Worm (Caenorhabditis elegans) whole organism, L4 larva: ENCODE results near the gene fbxl-3.
A peak's percentile ranks its signal among the peaks of the same experiment; 100 is the strongest.

Experiments
- D1046.2 ChIP-seq: fragments of 200-800 bp; sonication (Bioruptor generic); IDR thresholded peaks from 2 replicates; pipeline ENCODE4 v1.3.6; 2022; ENCODE audit warnings: missing genetic modification characterization, missing compliant biosample characterization
- F44E2.7 ChIP-seq: fragments of 200-800 bp; sonication (Bioruptor generic); IDR thresholded peaks from 2 replicates; pipeline ENCODE4 v2.1.2; 2022; ENCODE audit warnings: missing genetic modification characterization, missing compliant biosample characterization
- R02D3.7 ChIP-seq: fragments of 150-350 bp; sonication (generic microtip); optimal IDR thresholded peaks from 3 replicates; lab custom pipeline; 2014; ENCODE audit warnings: missing biosample characterization, missing genetic modification characterization
- T20F7.1 ChIP-seq: fragments of 200-800 bp; sonication (Bioruptor generic); optimal IDR thresholded peaks from 2 replicates; lab custom pipeline; 2018; ENCODE audit warnings: mild to moderate bottlenecking, missing genetic modification characterization, missing compliant biosample characterization
- Y105C5A.15 ChIP-seq: fragments of 200-800 bp; sonication (Bioruptor generic); IDR thresholded peaks from 2 replicates; pipeline ENCODE4 v1.3.6; 2022; ENCODE audit warnings: missing genetic modification characterization, missing compliant biosample characterization
- Y48G9A.11 ChIP-seq: fragments of 200-800 bp; sonication (Bioruptor generic); IDR thresholded peaks from 2 replicates; pipeline ENCODE4 v1.3.6; 2022; ENCODE audit warnings: missing genetic modification reagents, missing genetic modification characterization, missing compliant biosample characterization
- Y75B8A.6 ChIP-seq: fragments of 200-800 bp; sonication (Bioruptor generic); IDR thresholded peaks from 2 replicates; pipeline ENCODE4 v1.3.6; 2022; ENCODE audit warnings: missing genetic modification reagents, missing genetic modification characterization, missing compliant biosample characterization
- ZK337.2 ChIP-seq: fragments of 200-800 bp; sonication (Bioruptor generic); IDR thresholded peaks from 2 replicates; pipeline ENCODE4 v1.3.6; 2022; ENCODE audit warnings: missing genetic modification reagents, missing genetic modification characterization, missing compliant biosample characterization
- ZK546.5 ChIP-seq, 2 experiments: sonication (generic microtip); optimal IDR thresholded peaks; 2 replicates each; lab custom pipeline; 2017; ENCODE audit warnings: missing biosample characterization in 2 of 2, missing genetic modification characterization in 2 of 2
- attf-4 ChIP-seq: sonication (generic microtip); optimal IDR thresholded peaks from 3 replicates; lab custom pipeline; 2017; ENCODE audit warnings: missing biosample characterization, missing genetic modification characterization
- ceh-20 ChIP-seq: fragments of 200-800 bp; sonication (Bioruptor generic); IDR thresholded peaks from 2 replicates; pipeline ENCODE4 v1.3.6; 2022; ENCODE audit warnings: missing genetic modification reagents, missing genetic modification characterization, missing compliant biosample characterization
- ceh-82 ChIP-seq: sonication (generic microtip); optimal IDR thresholded peaks from 2 replicates; lab custom pipeline; 2017; ENCODE audit warnings: missing biosample characterization, missing genetic modification characterization
- cey-2 ChIP-seq: sonication (generic microtip); optimal IDR thresholded peaks from 3 replicates; lab custom pipeline; 2017; ENCODE audit warnings: missing genetic modification characterization, mild to moderate bottlenecking, missing compliant biosample characterization, antibody characterized with exemption, borderline replicate concordance; ENCODE audit not compliant: insufficient read depth
- ctbp-1 ChIP-seq: fragments of 200-800 bp; sonication (Bioruptor generic); IDR thresholded peaks from 2 replicates; pipeline ENCODE4 v1.3.6; 2022; ENCODE audit warnings: missing genetic modification reagents, missing genetic modification characterization, missing compliant biosample characterization
- daf-12 ChIP-seq: fragments of 150-350 bp; optimal IDR thresholded peaks from 2 replicates; lab custom pipeline; 2014; ENCODE audit warnings: missing biosample characterization, missing genetic modification reagents, missing genetic modification characterization
- daf-16 ChIP-seq, 3 experiments: sonication (generic microtip); optimal IDR thresholded peaks; 2 replicates each; lab custom pipeline; 2016 to 2017; ENCODE audit warnings: missing genetic modification characterization in 3 of 3, missing genetic modification reagents in 3 of 3, mild to moderate bottlenecking in 2 of 3, missing compliant biosample characterization in 2 of 3, missing biosample characterization in 1 of 3, moderate library complexity in 1 of 3
- daf-8 ChIP-seq: fragments of 200-800 bp; sonication (Bioruptor generic); IDR thresholded peaks from 2 replicates; pipeline ENCODE4 v1.3.6; 2022; ENCODE audit warnings: missing genetic modification characterization, missing compliant biosample characterization
- dmd-6 ChIP-seq: fragments of 200-800 bp; sonication (Bioruptor generic); IDR thresholded peaks from 2 replicates; pipeline ENCODE4 v1.3.6; 2022; ENCODE audit warnings: missing genetic modification reagents, missing genetic modification characterization, missing compliant biosample characterization
- dmd-8 ChIP-seq: fragments of 200-800 bp; sonication (Bioruptor generic); IDR thresholded peaks from 2 replicates; pipeline ENCODE4 v1.3.6; 2022; ENCODE audit warnings: missing genetic modification characterization, missing compliant biosample characterization
- egl-27 ChIP-seq: sonication (generic microtip); optimal IDR thresholded peaks from 3 replicates; lab custom pipeline; 2017; ENCODE audit warnings: missing biosample characterization, missing genetic modification reagents, missing genetic modification characterization
- fos-1 ChIP-seq: fragments of 150-350 bp; optimal IDR thresholded peaks from 2 replicates; lab custom pipeline; 2014; ENCODE audit warnings: missing biosample characterization, missing genetic modification characterization
- hlh-11 ChIP-seq: fragments of 200-800 bp; sonication (Bioruptor generic); optimal IDR thresholded peaks from 2 replicates; lab custom pipeline; 2018; ENCODE audit warnings: mild to moderate bottlenecking, missing genetic modification characterization, missing compliant biosample characterization
- lin-1 ChIP-seq: fragments of 200-800 bp; sonication (Bioruptor generic); IDR thresholded peaks from 2 replicates; pipeline ENCODE4 v1.3.6; 2022; ENCODE audit warnings: missing genetic modification reagents, missing genetic modification characterization, missing compliant biosample characterization
- lin-15B ChIP-seq: fragments of 150-350 bp; sonication (generic microtip); optimal IDR thresholded peaks from 3 replicates; lab custom pipeline; 2014; ENCODE audit warnings: missing biosample characterization, missing genetic modification characterization
- lin-29 ChIP-seq: fragments of 200-800 bp; sonication (Bioruptor generic); IDR thresholded peaks from 2 replicates; pipeline ENCODE4 v1.3.6; 2022; ENCODE audit warnings: missing genetic modification reagents, missing genetic modification characterization, missing compliant biosample characterization
- lsy-2 ChIP-seq, 2 experiments: fragments of 150-350 bp in 1 of 2; sonication (generic microtip) in 1 of 2; optimal IDR thresholded peaks; 2 replicates each; lab custom pipeline; 2014 to 2017; ENCODE audit warnings: missing biosample characterization in 2 of 2, missing genetic modification characterization in 2 of 2
- madf-5 ChIP-seq, 2 experiments: fragments of 200-800 bp; sonication (Bioruptor generic); IDR thresholded peaks; 2 replicates each; pipeline ENCODE4 v1.3.6; 2022; ENCODE audit warnings: missing compliant biosample characterization in 2 of 2, missing genetic modification characterization in 2 of 2
- mep-1 ChIP-seq: fragments of 150-350 bp; sonication (generic microtip); optimal IDR thresholded peaks from 3 replicates; lab custom pipeline; 2014; ENCODE audit warnings: missing biosample characterization, missing genetic modification characterization
- mes-2 ChIP-seq: sonication (generic microtip); optimal IDR thresholded peaks from 2 replicates; lab custom pipeline; 2016; ENCODE audit warnings: missing genotype, mild to moderate bottlenecking, missing genetic modification characterization, missing compliant biosample characterization; ENCODE audit not compliant: poor library complexity, severe bottlenecking
- mxl-3 ChIP-seq: fragments of 200-800 bp; sonication (Bioruptor generic); optimal IDR thresholded peaks from 2 replicates; lab custom pipeline; 2018; ENCODE audit warnings: mild to moderate bottlenecking, missing genetic modification characterization, missing compliant biosample characterization
- nhr-28 ChIP-seq: fragments of 150-350 bp; optimal IDR thresholded peaks from 2 replicates; lab custom pipeline; 2014; ENCODE audit warnings: missing biosample characterization, missing genetic modification characterization
- nhr-41 ChIP-seq: fragments of 200-800 bp; sonication (Bioruptor generic); IDR thresholded peaks from 2 replicates; pipeline ENCODE4 v1.3.6; 2022; ENCODE audit warnings: missing genetic modification reagents, missing genetic modification characterization, missing compliant biosample characterization
- nhr-6 ChIP-seq: fragments of 150-350 bp; optimal IDR thresholded peaks from 2 replicates; lab custom pipeline; 2014; ENCODE audit warnings: missing biosample characterization, missing genetic modification characterization
- nhr-76 ChIP-seq: fragments of 150-350 bp; optimal IDR thresholded peaks from 2 replicates; lab custom pipeline; 2014; ENCODE audit warnings: missing biosample characterization, missing genetic modification characterization
- nhr-77 ChIP-seq: fragments of 150-350 bp; optimal IDR thresholded peaks from 2 replicates; lab custom pipeline; 2014; ENCODE audit warnings: missing biosample characterization, missing genetic modification characterization
- php-3 ChIP-seq: fragments of 200-800 bp; sonication (Bioruptor generic); IDR thresholded peaks from 2 replicates; pipeline ENCODE4 v1.3.6; 2022; ENCODE audit warnings: missing genetic modification reagents, missing genetic modification characterization, missing compliant biosample characterization
- snpc-4 ChIP-seq: fragments of 150-350 bp; optimal IDR thresholded peaks from 2 replicates; lab custom pipeline; 2014; ENCODE audit warnings: missing biosample characterization, missing genetic modification characterization
- spr-1 ChIP-seq: sonication (generic microtip); optimal IDR thresholded peaks from 2 replicates; lab custom pipeline; 2016; ENCODE audit warnings: mild to moderate bottlenecking, missing genetic modification characterization, missing compliant biosample characterization
- spr-3 ChIP-seq: fragments of 200-800 bp; sonication (Bioruptor generic); optimal IDR thresholded peaks from 2 replicates; lab custom pipeline; 2018; ENCODE audit warnings: mild to moderate bottlenecking, missing genetic modification characterization, missing compliant biosample characterization
- tag-97 ChIP-seq: fragments of 200-800 bp; sonication (Bioruptor generic); IDR thresholded peaks from 2 replicates; pipeline ENCODE4 v1.3.6; 2022; ENCODE audit warnings: missing genetic modification characterization, missing compliant biosample characterization
- unc-130 ChIP-seq: sonication (generic microtip); optimal IDR thresholded peaks from 2 replicates; lab custom pipeline; 2016; ENCODE audit warnings: missing genetic modification reagents, missing genetic modification characterization, missing compliant biosample characterization
- vab-7 ChIP-seq: fragments of 200-800 bp; sonication (Bioruptor generic); IDR thresholded peaks from 2 replicates; pipeline ENCODE4 v1.3.6; 2022; ENCODE audit warnings: missing genetic modification reagents, missing genetic modification characterization, missing compliant biosample characterization
- zfp-3 ChIP-seq: fragments of 200-800 bp; sonication (Bioruptor generic); conservative IDR thresholded peaks from 2 replicates; pipeline ENCODE4 v1.3.6; 2022; ENCODE audit warnings: missing genetic modification reagents, missing genetic modification characterization, missing compliant biosample characterization
- zip-2 ChIP-seq: fragments of 150-350 bp; optimal IDR thresholded peaks from 2 replicates; lab custom pipeline; 2014; ENCODE audit warnings: missing biosample characterization, missing genetic modification characterization
- ztf-7 ChIP-seq: fragments of 150-350 bp; optimal IDR thresholded peaks from 2 replicates; lab custom pipeline; 2014; ENCODE audit warnings: missing biosample characterization, missing genetic modification characterization

fbxl-3 gene

ce11 chrII:5398779-5399178 lies at the start of gene fbxl-3:
TSS of gene fbxl-3 (minus strand) at chrII:5398902.
- no peak for TF ChIP-seq ZK546.5 (tag; optimal IDR thresholded peaks at IDR 0.05; lab: Kevin White, UChicago)
- no peak for TF ChIP-seq zip-2
- TF ChIP-seq hlh-11 (tag; lab: Kevin White, UChicago) = peak; percentile 11
- no peak for TF ChIP-seq spr-3 (GFP tag; lab: Kevin White, UChicago)
- TF ChIP-seq nhr-6 = no peak
- no peak for TF ChIP-seq mes-2 (tag; lab: Kevin White, UChicago)
- no peak for TF ChIP-seq lin-29 (GFP tag; lab: Robert Waterston, UW)
- no peak for TF ChIP-seq daf-8 (GFP tag; lab: Robert Waterston, UW)
- no peak for TF ChIP-seq Y105C5A.15 (GFP tag; lab: Robert Waterston, UW)
- no peak for TF ChIP-seq vab-7
- no peak for TF ChIP-seq daf-16 (GFP tag; optimal IDR thresholded peaks at IDR 0.05; lab: Kevin White, UChicago)
- peak; percentile 61 for TF ChIP-seq daf-16 (tag; optimal IDR thresholded peaks at IDR 0.05; lab: Kevin White, UChicago)
- TF ChIP-seq snpc-4 (tag; lab: Kevin White, UChicago) = no peak
- TF ChIP-seq nhr-28 (tag; lab: Kevin White, UChicago) = peak; percentile 2
- no peak for TF ChIP-seq spr-1 (tag; lab: Kevin White, UChicago)
- TF ChIP-seq zfp-3 (GFP tag; lab: Robert Waterston, UW) = no peak

- TF ChIP-seq Y105C5A.15 (GFP tag; lab: Robert Waterston, UW) (no peak), egl-27 (no peak), Y75B8A.6 (GFP tag; lab: Robert Waterston, UW) (no peak), dmd-6 (GFP tag; lab: Robert Waterston, UW) (no peak), ZK337.2 (no peak), mep-1 (tag; lab: Kevin White, UChicago) (no peak), nhr-41 (GFP tag; lab: Robert Waterston, UW) (no peak), unc-130 (GFP tag; lab: Kevin White, UChicago) (no peak), F44E2.7 (GFP tag; lab: Robert Waterston, UW) (no peak), lin-15B (tag; lab: Kevin White, UChicago) (no peak), daf-12 (tag; lab: Kevin White, UChicago) (no peak), spr-3 (GFP tag; lab: Kevin White, UChicago) (no peak), dmd-8 (GFP tag; lab: Robert Waterston, UW) (no peak)
Measured at ce11 chrII:5447381-5447780, 48.7 kb upstream of the fbxl-3 start, which contains the start of gene cex-1. TSS of gene cex-1 (plus strand) at chrII:5447681.

DNA sequence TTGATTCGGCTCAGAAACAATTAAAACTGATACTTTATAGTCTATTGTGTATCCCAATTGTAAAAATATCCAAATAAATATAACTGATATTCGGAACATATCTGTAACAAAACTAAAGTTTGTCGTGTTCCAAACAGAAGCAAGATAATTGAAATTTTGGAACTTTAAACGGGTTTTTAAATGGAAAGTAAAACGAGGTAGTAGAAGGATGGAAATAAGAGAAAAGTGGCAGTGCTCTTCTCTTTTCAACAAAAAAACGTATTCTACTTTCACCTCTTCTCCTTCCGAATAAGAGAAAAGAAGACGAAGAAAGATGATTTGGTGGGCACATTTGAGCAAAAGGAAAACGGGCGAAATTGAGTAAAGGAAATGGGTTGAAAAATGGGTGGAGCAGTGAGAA lies 47.8 kb upstream of the fbxl-3 start, which contains the start of gene nmr-1:
Gene nmr-1, minus strand, starts transcription at position 101 of the 400 bp plus-strand sequence.
- no peak for TF ChIP-seq lin-15B (tag; lab: Kevin White, UChicago)
- TF ChIP-seq egl-27 = no peak
- TF ChIP-seq Y48G9A.11 (GFP tag; lab: Robert Waterston, UW) = no peak
- no peak for TF ChIP-seq tag-97 (GFP tag; lab: Robert Waterston, UW)
- TF ChIP-seq attf-4 (tag; lab: Kevin White, UChicago) = no peak
- TF ChIP-seq php-3 (GFP tag; lab: Robert Waterston, UW) = no peak
- TF ChIP-seq fos-1 = no peak

ce11 chrII:5437586-5437985 lies 38.9 kb upstream of the fbxl-3 start, which contains the start of gene F07F6.1:
TSS of gene F07F6.1 (plus strand) at chrII:5437886.
- no peak for TF ChIP-seq nhr-77
- TF ChIP-seq nhr-41 (GFP tag; lab: Robert Waterston, UW) = no peak
- no peak for TF ChIP-seq lsy-2 (tag; optimal IDR thresholded peaks at IDR 0.05; lab: Kevin White, UChicago)
- no peak for TF ChIP-seq ztf-7 (tag; lab: Kevin White, UChicago)
- no peak for TF ChIP-seq ceh-82 (tag; lab: Kevin White, UChicago)
- TF ChIP-seq cey-2 (tag; lab: Kevin White, UChicago) = no peak
- no peak for TF ChIP-seq spr-1 (tag; lab: Kevin White, UChicago)
- no peak for TF ChIP-seq ctbp-1 (GFP tag; lab: Robert Waterston, UW)
- TF ChIP-seq T20F7.1 (GFP tag; lab: Kevin White, UChicago) = no peak
- TF ChIP-seq R02D3.7 (tag; lab: Kevin White, UChicago) = no peak
- no peak for TF ChIP-seq mxl-3
- no peak for TF ChIP-seq D1046.2 (GFP tag; lab: Robert Waterston, UW)
- TF ChIP-seq madf-5 (GFP tag; IDR thresholded peaks at IDR 0.05; lab: Robert Waterston, UW) = no peak
- no peak for TF ChIP-seq zfp-3 (GFP tag; lab: Robert Waterston, UW)
- no peak for TF ChIP-seq nhr-76 (tag; lab: Kevin White, UChicago)
- no peak for TF ChIP-seq unc-130 (GFP tag; lab: Kevin White, UChicago)
- no peak for TF ChIP-seq Y75B8A.6 (GFP tag; lab: Robert Waterston, UW)
- no peak for TF ChIP-seq lin-1 (GFP tag; lab: Robert Waterston, UW)
- TF ChIP-seq ceh-20 = no peak
